Fruit fly (Drosophila melanogaster): Measurements from ENCODE around the gene CG11381.

DNA sequence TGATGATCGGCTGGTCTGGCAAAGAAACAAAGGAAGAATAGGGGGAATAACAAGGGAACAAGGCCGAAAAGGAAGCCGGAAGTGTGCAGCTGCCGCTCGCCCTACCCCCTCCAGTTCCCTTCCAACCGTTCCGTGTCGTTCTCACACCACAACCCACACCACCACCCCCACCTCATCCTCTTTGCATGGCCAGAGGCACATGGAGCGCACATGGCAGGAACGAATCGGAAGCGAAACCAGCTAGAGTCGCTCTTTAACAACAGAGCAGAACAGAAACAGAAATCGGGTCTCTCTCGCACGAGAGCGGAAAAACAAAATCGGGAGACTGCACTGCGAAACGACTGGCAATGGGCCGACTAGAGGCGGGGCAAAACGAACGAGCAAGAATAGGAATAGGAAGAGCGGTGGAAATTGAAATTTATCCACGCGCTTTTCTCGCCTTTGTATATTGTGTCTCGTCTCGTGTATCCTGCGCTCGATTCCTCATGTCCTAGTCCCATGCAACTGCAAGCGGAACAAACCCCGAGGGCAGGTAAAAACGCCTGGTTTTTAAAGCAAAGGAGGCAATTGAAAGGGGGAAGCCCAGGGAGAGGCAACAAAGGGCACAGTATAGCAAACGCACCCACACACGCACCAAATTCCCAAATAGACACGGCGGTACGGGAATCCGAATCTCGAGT, 29.1 kb downstream of the CG11381 start:
- TF ChIP-seq CG5204 (GFP tag; optimal IDR thresholded peaks at IDR 0.05), result no peak
- TF ChIP-seq Hr96 (GFP tag; optimal IDR thresholded peaks at IDR 0.05), result no peak
- TF ChIP-seq tj (GFP tag; optimal IDR thresholded peaks at IDR 0.05), result no peak
- no peak for TF ChIP-seq Crg-1 (GFP tag; optimal IDR thresholded peaks at IDR 0.05)
- TF ChIP-seq ovo (GFP tag; optimal IDR thresholded peaks at IDR 0.05), result no peak
- TF ChIP-seq cic (GFP tag; optimal IDR thresholded peaks at IDR 0.05), result no peak
- TF ChIP-seq Clk (GFP tag; optimal IDR thresholded peaks at IDR 0.05), result no peak

Data from whole organism, adult.